Worm (Caenorhabditis elegans) whole organism, young adult: ENCODE data around the gene ZK892.6.
A peak's percentile ranks its signal among the peaks of the same experiment; 100 is the strongest.

ENCODE experiments used
- F39B2.1 ChIP-seq: fragments of 200-800 bp; sonication (Bioruptor generic); IDR thresholded peaks from 2 replicates; pipeline ENCODE4 v1.3.6; 2022; ENCODE audit warnings: missing genetic modification reagents, missing genetic modification characterization, missing compliant biosample characterization
- F49E8.2 ChIP-seq: sonication (generic microtip); optimal IDR thresholded peaks from 3 replicates; lab custom pipeline; 2017; ENCODE audit warnings: missing genetic modification characterization, mild to moderate bottlenecking, missing compliant biosample characterization, antibody characterized with exemption, moderate library complexity; ENCODE audit not compliant: insufficient read depth
- F55B11.4 ChIP-seq: sonication (generic microtip); optimal IDR thresholded peaks from 2 replicates; lab custom pipeline; 2016; ENCODE audit warnings: missing compliant biosample characterization, missing genetic modification characterization, borderline replicate concordance; ENCODE audit not compliant: insufficient read depth
- K12H6.12 ChIP-seq: fragments of 200-800 bp; sonication (Bioruptor generic); optimal IDR thresholded peaks from 2 replicates; lab custom pipeline; 2018; ENCODE audit warnings: mild to moderate bottlenecking, missing genetic modification characterization, missing compliant biosample characterization
- Y53G8AR.9 ChIP-seq: fragments of 200-800 bp; sonication (Bioruptor generic); conservative IDR thresholded peaks from 2 replicates; pipeline ENCODE4 v1.3.6; 2022; ENCODE audit warnings: missing genetic modification reagents, missing genetic modification characterization, missing compliant biosample characterization
- Y95B8A.8 ChIP-seq: fragments of 200-800 bp; sonication (Bioruptor generic); IDR thresholded peaks from 2 replicates; pipeline ENCODE4 v1.3.6; 2022; ENCODE audit warnings: missing genetic modification reagents, missing genetic modification characterization, missing compliant biosample characterization
- ZK185.1 ChIP-seq: sonication (generic microtip); optimal IDR thresholded peaks from 2 replicates; lab custom pipeline; 2016; ENCODE audit warnings: mild to moderate bottlenecking, missing genetic modification characterization, missing compliant biosample characterization; ENCODE audit not compliant: poor library complexity, severe bottlenecking
- ama-1 ChIP-seq, 3 experiments: fragments of 150-350 bp in 1 of 3; sonication (generic microtip) in 2 of 3; optimal IDR thresholded peaks; 2 replicates each; lab custom pipeline; 2014 to 2018; ENCODE audit warnings: missing biosample characterization in 2 of 3, missing genetic modification characterization in 2 of 3, missing genetic modification reagents in 2 of 3
- aptf-2 ChIP-seq: fragments of 200-800 bp; sonication (Bioruptor generic); conservative IDR thresholded peaks from 2 replicates; pipeline ENCODE4 v1.3.6; 2022; ENCODE audit warnings: missing genetic modification reagents, missing genetic modification characterization, missing compliant biosample characterization
- aptf-3 ChIP-seq: fragments of 200-800 bp; sonication (Bioruptor generic); IDR thresholded peaks from 2 replicates; pipeline ENCODE4 v1.3.6; 2022; ENCODE audit warnings: missing genetic modification characterization, missing compliant biosample characterization
- atf-7 ChIP-seq: sonication (generic microtip); optimal IDR thresholded peaks from 2 replicates; lab custom pipeline; 2017; ENCODE audit warnings: mild to moderate bottlenecking, missing genetic modification characterization, missing compliant biosample characterization
- egl-18 ChIP-seq: fragments of 200-800 bp; sonication (Bioruptor generic); IDR thresholded peaks from 2 replicates; pipeline ENCODE4 v1.3.6; 2022; ENCODE audit warnings: missing genetic modification reagents, missing genetic modification characterization, missing compliant biosample characterization
- egl-44 ChIP-seq: fragments of 200-800 bp; sonication (Bioruptor generic); IDR thresholded peaks from 2 replicates; pipeline ENCODE4 v1.3.6; 2022; ENCODE audit warnings: missing genetic modification reagents, missing genetic modification characterization, missing compliant biosample characterization
- egrh-3 ChIP-seq: fragments of 200-800 bp; sonication (Bioruptor generic); IDR thresholded peaks from 2 replicates; pipeline ENCODE4 v1.3.6; 2022; ENCODE audit warnings: missing genetic modification reagents, missing genetic modification characterization, missing compliant biosample characterization
- ekl-4 ChIP-seq: fragments of 200-800 bp; sonication (Bioruptor generic); IDR thresholded peaks from 2 replicates; pipeline ENCODE4 v1.3.6; 2022; ENCODE audit warnings: missing genetic modification reagents, missing genetic modification characterization, missing compliant biosample characterization
- hlh-12 ChIP-seq: sonication (generic microtip); optimal IDR thresholded peaks from 2 replicates; lab custom pipeline; 2016; ENCODE audit warnings: missing genetic modification characterization, missing compliant biosample characterization
- hlh-26 ChIP-seq: fragments of 200-800 bp; sonication (Bioruptor generic); conservative IDR thresholded peaks from 2 replicates; pipeline ENCODE4 v1.3.6; 2022; ENCODE audit warnings: missing genetic modification reagents, missing genetic modification characterization, missing compliant biosample characterization
- hmg-1.2 ChIP-seq: fragments of 200-800 bp; sonication (Bioruptor generic); IDR thresholded peaks from 2 replicates; pipeline ENCODE4 v1.3.6; 2022; ENCODE audit warnings: missing genetic modification reagents, missing genetic modification characterization, missing compliant biosample characterization
- let-607 ChIP-seq, 2 experiments: fragments of 200-800 bp in 1 of 2; sonication (Bioruptor generic) in 1 of 2; sonication (generic microtip) in 1 of 2; optimal IDR thresholded peaks; 2 replicates each; lab custom pipeline; 2016 to 2018; ENCODE audit warnings: mild to moderate bottlenecking in 2 of 2, missing compliant biosample characterization in 2 of 2, missing genetic modification characterization in 2 of 2, moderate library complexity in 2 of 2, missing genotype in 1 of 2
- lin-35 ChIP-seq, 3 experiments: fragments of 150-350 bp in 2 of 3; sonication (generic microtip) in 1 of 3; optimal IDR thresholded peaks; 2 replicates each; lab custom pipeline; 2014 to 2018; ENCODE audit warnings: missing biosample characterization in 3 of 3, missing genetic modification characterization in 3 of 3, missing genetic modification reagents in 3 of 3
- lin-40 ChIP-seq: sonication (generic microtip); optimal IDR thresholded peaks from 2 replicates; lab custom pipeline; 2016; ENCODE audit warnings: missing genetic modification characterization, mild to moderate bottlenecking, missing compliant biosample characterization, missing genotype, missing genetic modification reagents
- madf-3 ChIP-seq: fragments of 200-800 bp; sonication (Bioruptor generic); IDR thresholded peaks from 2 replicates; pipeline ENCODE4 v1.3.6; 2022; ENCODE audit warnings: missing genetic modification reagents, missing genetic modification characterization, missing compliant biosample characterization
- madf-6 ChIP-seq: fragments of 200-800 bp; sonication (Bioruptor generic); IDR thresholded peaks from 2 replicates; pipeline ENCODE4 v1.3.6; 2022; ENCODE audit warnings: missing genetic modification reagents, missing genetic modification characterization, missing compliant biosample characterization
- mcd-1 ChIP-seq: fragments of 200-800 bp; sonication (Bioruptor generic); IDR thresholded peaks from 2 replicates; pipeline ENCODE4 v1.3.6; 2022; ENCODE audit warnings: missing genetic modification reagents, missing genetic modification characterization, missing compliant biosample characterization
- mel-28 ChIP-seq: sonication (generic microtip); optimal IDR thresholded peaks from 2 replicates; lab custom pipeline; 2016; ENCODE audit warnings: borderline replicate concordance, mild to moderate bottlenecking, missing genetic modification characterization, missing compliant biosample characterization
- mes-4 ChIP-seq: sonication (generic microtip); optimal IDR thresholded peaks from 2 replicates; lab custom pipeline; 2016; ENCODE audit warnings: missing genotype, missing genetic modification characterization, missing compliant biosample characterization
- nfyb-1 ChIP-seq: fragments of 200-800 bp; sonication (Bioruptor generic); IDR thresholded peaks from 2 replicates; pipeline ENCODE4 v1.3.6; 2022; ENCODE audit warnings: missing genetic modification reagents, missing genetic modification characterization, missing compliant biosample characterization
- nhr-120 ChIP-seq: fragments of 200-800 bp; sonication (Bioruptor generic); IDR thresholded peaks from 2 replicates; pipeline ENCODE4 v1.3.6; 2022; ENCODE audit warnings: missing genetic modification characterization, missing compliant biosample characterization
- nhr-80 ChIP-seq: sonication (generic microtip); optimal IDR thresholded peaks from 2 replicates; lab custom pipeline; 2016; ENCODE audit warnings: missing genetic modification characterization, missing compliant biosample characterization
- rec-8 ChIP-seq, 2 experiments: sonication (generic microtip); optimal IDR thresholded peaks; 2 replicates each; lab custom pipeline; 2016; ENCODE audit warnings: mild to moderate bottlenecking in 2 of 2, missing genetic modification characterization in 2 of 2, missing genetic modification reagents in 2 of 2, missing genotype in 2 of 2, missing biosample characterization in 1 of 2, missing compliant biosample characterization in 1 of 2, moderate library complexity in 1 of 2
- snpc-1.3 ChIP-seq: sonication (generic microtip); optimal IDR thresholded peaks from 2 replicates; lab custom pipeline; 2017; ENCODE audit warnings: missing genetic modification characterization, mild to moderate bottlenecking, missing compliant biosample characterization, antibody characterized with exemption, moderate library complexity, missing genotype, missing genetic modification reagents; ENCODE audit not compliant: insufficient read depth
- somi-1 ChIP-seq: fragments of 200-800 bp; sonication (Bioruptor generic); optimal IDR thresholded peaks from 2 replicates; lab custom pipeline; 2018; ENCODE audit warnings: mild to moderate bottlenecking, missing genetic modification characterization, missing compliant biosample characterization
- sptf-2 ChIP-seq: fragments of 200-800 bp; sonication (Bioruptor generic); optimal IDR thresholded peaks from 2 replicates; lab custom pipeline; 2018; ENCODE audit warnings: mild to moderate bottlenecking, missing genetic modification characterization, missing compliant biosample characterization
- tbx-9 ChIP-seq: sonication (generic microtip); optimal IDR thresholded peaks from 2 replicates; lab custom pipeline; 2016; ENCODE audit warnings: borderline replicate concordance, missing genetic modification characterization, inconsistent platforms, missing compliant biosample characterization
- ztf-22 ChIP-seq: fragments of 200-800 bp; sonication (Bioruptor generic); optimal IDR thresholded peaks from 2 replicates; lab custom pipeline; 2018; ENCODE audit warnings: mild to moderate bottlenecking, missing genetic modification characterization, moderate library complexity, missing compliant biosample characterization
- ztf-25 ChIP-seq: fragments of 200-800 bp; sonication (Bioruptor generic); IDR thresholded peaks from 2 replicates; pipeline ENCODE4 v1.3.6; 2022; ENCODE audit warnings: missing genetic modification reagents, missing genetic modification characterization, missing compliant biosample characterization
- ztf-26 ChIP-seq: sonication (generic microtip); optimal IDR thresholded peaks from 2 replicates; lab custom pipeline; 2017; ENCODE audit warnings: missing genetic modification characterization, missing compliant biosample characterization
- ztf-6 ChIP-seq: fragments of 200-800 bp; sonication (Bioruptor generic); IDR thresholded peaks from 2 replicates; pipeline ENCODE4 v1.3.6; 2022; ENCODE audit warnings: missing genetic modification reagents, missing genetic modification characterization, missing compliant biosample characterization

The ZK892.6 gene

ce11 chrII:9974967-9975366, 5.0 kb downstream of the ZK892.6 start, which contains the start of gene aakg-5 (continued):
- TF ChIP-seq lin-35 (GFP tag; optimal IDR thresholded peaks at IDR 0.05; lab: Kevin White, UChicago) (peak in 1 of 3 experiments; percentile 32), ekl-4 (GFP tag; lab: Robert Waterston, UW) (peak; percentile 44; the same call in 1 of the 2 replicates), egl-18 (GFP tag; lab: Robert Waterston, UW) (0 out of 2 replicates have a peak, but pooled peaks have one; percentile 6)

- TF ChIP-seq somi-1 (GFP tag; lab: Kevin White, UChicago) (no peak), Y95B8A.8 (GFP tag; lab: Robert Waterston, UW) (no peak), egrh-3 (GFP tag; lab: Robert Waterston, UW) (no peak), sptf-2 (GFP tag; lab: Kevin White, UChicago) (no peak), F49E8.2 (no peak), lin-40 (tag; lab: Kevin White, UChicago) (no peak), nhr-80 (peak; percentile 70)
Observed at ce11 chrII:9974210-9974609, 5.7 kb downstream of the ZK892.6 start.

ce11 chrII:9970438-9971092, 9.4 kb downstream of the ZK892.6 start, which contains the start of gene R53.5:
Gene R53.5 (minus strand): TSS chrII:9970488.
- TF ChIP-seq ama-1 (optimal IDR thresholded peaks at IDR 0.05; lab: Kevin White, UChicago) (no peak), ama-1 (GFP tag; optimal IDR thresholded peaks at IDR 0.05; lab: Kevin White, UChicago) (no peak), hmg-1.2 (GFP tag; lab: Robert Waterston, UW) (peak; percentile 73), snpc-1.3 (tag; lab: Kevin White, UChicago) (peak; percentile 4), hlh-12 (tag; lab: Kevin White, UChicago) (no peak), lin-35 (GFP tag; optimal IDR thresholded peaks at IDR 0.05; lab: Kevin White, UChicago) (no peak), K12H6.12 (peak; percentile 19), madf-6 (GFP tag; lab: Robert Waterston, UW) (no peak), rec-8 (tag; optimal IDR thresholded peaks at IDR 0.05; lab: Kevin White, UChicago) (peak in 1 of 2 experiments; percentile 10), F49E8.2 (no peak), nfyb-1 (GFP tag; lab: Robert Waterston, UW) (0 out of 2 replicates have a peak, but pooled peaks have one; percentile 10)

ce11 chrII:9967999-9968706, 11.8 kb downstream of the ZK892.6 start, which contains the start of the genes R53.4 and psf-1:
Gene R53.4 (minus strand): TSS chrII:9968049.
Gene psf-1 (plus strand): TSS chrII:9968673.
- TF ChIP-seq Y53G8AR.9 (GFP tag; lab: Robert Waterston, UW) (no peak), ztf-26 (no peak), atf-7 (no peak), rec-8 (tag; optimal IDR thresholded peaks at IDR 0.05; lab: Kevin White, UChicago) (no peak), ztf-22 (GFP tag; lab: Kevin White, UChicago) (no peak), egrh-3 (GFP tag; lab: Robert Waterston, UW) (no peak), sptf-2 (GFP tag; lab: Kevin White, UChicago) (peak; percentile 29), aptf-2 (GFP tag; lab: Robert Waterston, UW) (no peak), ZK185.1 (tag; lab: Kevin White, UChicago) (peak; percentile 78), F55B11.4 (tag; lab: Kevin White, UChicago) (no peak), aptf-3 (GFP tag; lab: Robert Waterston, UW) (no peak), madf-3 (no peak), ztf-6 (peak; percentile 36; the same call in 1 of the 2 replicates), F39B2.1 (no peak), ztf-25 (GFP tag; lab: Robert Waterston, UW) (no peak), tbx-9 (no peak), nhr-120 (no peak), lin-35 (GFP tag; optimal IDR thresholded peaks at IDR 0.05; lab: Kevin White, UChicago) (no peak), mcd-1 (GFP tag; lab: Robert Waterston, UW) (peak; percentile 23; the same call in 1 of the 2 replicates), hlh-12 (tag; lab: Kevin White, UChicago) (no peak), mel-28 (tag; lab: Kevin White, UChicago) (no peak), mes-4 (tag; lab: Kevin White, UChicago) (no peak), let-607 (tag; optimal IDR thresholded peaks at IDR 0.05; lab: Kevin White, UChicago) (no peak), hlh-26 (no peak), egl-44 (GFP tag; lab: Robert Waterston, UW) (0 out of 2 replicates have a peak, but pooled peaks have one; percentile 15)
